Worm (Caenorhabditis elegans) whole organism, young adult: Measurements from ENCODE around the gene fbxb-50.
A peak's percentile ranks its signal among the peaks of the same experiment; 100 is the strongest.

Source experiments
- B0261.1 ChIP-seq: sonication (generic microtip); optimal IDR thresholded peaks from 2 replicates; lab custom pipeline; 2016; ENCODE audit warnings: mild to moderate bottlenecking, missing genetic modification characterization, moderate library complexity, missing compliant biosample characterization
- F33H1.4 ChIP-seq: fragments of 200-800 bp; sonication (Bioruptor generic); IDR thresholded peaks from 2 replicates; pipeline ENCODE4 v1.3.6; 2022; ENCODE audit warnings: missing genetic modification reagents, missing genetic modification characterization, missing compliant biosample characterization
- F55B11.4 ChIP-seq: sonication (generic microtip); optimal IDR thresholded peaks from 2 replicates; lab custom pipeline; 2016; ENCODE audit warnings: missing compliant biosample characterization, missing genetic modification characterization, borderline replicate concordance; ENCODE audit not compliant: insufficient read depth
- F57A8.1 ChIP-seq: fragments of 200-800 bp; sonication (Bioruptor generic); optimal IDR thresholded peaks from 2 replicates; lab custom pipeline; 2018; ENCODE audit warnings: mild to moderate bottlenecking, missing genetic modification characterization, moderate library complexity, missing compliant biosample characterization
- K12H6.12 ChIP-seq: fragments of 200-800 bp; sonication (Bioruptor generic); optimal IDR thresholded peaks from 2 replicates; lab custom pipeline; 2018; ENCODE audit warnings: mild to moderate bottlenecking, missing genetic modification characterization, missing compliant biosample characterization
- T07F8.4 ChIP-seq: sonication (generic microtip); optimal IDR thresholded peaks from 2 replicates; lab custom pipeline; 2016; ENCODE audit warnings: mild to moderate bottlenecking, missing genetic modification characterization, moderate library complexity, missing compliant biosample characterization
- Y79H2A.3 ChIP-seq: fragments of 200-800 bp; sonication (Bioruptor generic); conservative IDR thresholded peaks from 2 replicates; pipeline ENCODE4 v1.3.6; 2022; ENCODE audit warnings: missing genetic modification reagents, missing genetic modification characterization, missing compliant biosample characterization
- Y95B8A.8 ChIP-seq: fragments of 200-800 bp; sonication (Bioruptor generic); IDR thresholded peaks from 2 replicates; pipeline ENCODE4 v1.3.6; 2022; ENCODE audit warnings: missing genetic modification reagents, missing genetic modification characterization, missing compliant biosample characterization
- ama-1 ChIP-seq, 3 experiments: fragments of 150-350 bp in 1 of 3; sonication (generic microtip) in 2 of 3; optimal IDR thresholded peaks; 2 replicates each; lab custom pipeline; 2014 to 2018; ENCODE audit warnings: missing biosample characterization in 2 of 3, missing genetic modification characterization in 2 of 3, missing genetic modification reagents in 2 of 3
- aptf-3 ChIP-seq: fragments of 200-800 bp; sonication (Bioruptor generic); IDR thresholded peaks from 2 replicates; pipeline ENCODE4 v1.3.6; 2022; ENCODE audit warnings: missing genetic modification characterization, missing compliant biosample characterization
- athp-1 ChIP-seq: sonication (generic microtip); optimal IDR thresholded peaks from 2 replicates; lab custom pipeline; 2017; ENCODE audit warnings: mild to moderate bottlenecking, missing genetic modification characterization, missing compliant biosample characterization
- bed-1 ChIP-seq: fragments of 200-800 bp; sonication (Bioruptor generic); IDR thresholded peaks from 2 replicates; pipeline ENCODE4 v1.3.6; 2022; ENCODE audit warnings: missing genetic modification reagents, missing genetic modification characterization, missing compliant biosample characterization
- ceh-27 ChIP-seq: fragments of 200-800 bp; sonication (Bioruptor generic); optimal IDR thresholded peaks from 2 replicates; lab custom pipeline; 2018; ENCODE audit warnings: mild to moderate bottlenecking, missing genetic modification characterization, moderate library complexity, missing compliant biosample characterization
- dpff-1 ChIP-seq: sonication (generic microtip); optimal IDR thresholded peaks from 2 replicates; lab custom pipeline; 2017; ENCODE audit warnings: mild to moderate bottlenecking, missing genetic modification characterization, missing compliant biosample characterization
- dpl-1 ChIP-seq: fragments of 150-350 bp; optimal IDR thresholded peaks from 2 replicates; lab custom pipeline; 2014; ENCODE audit warnings: missing biosample characterization, missing genetic modification reagents, missing genetic modification characterization
- fkh-3 ChIP-seq: sonication (generic microtip); optimal IDR thresholded peaks from 2 replicates; lab custom pipeline; 2016; ENCODE audit warnings: mild to moderate bottlenecking, missing genetic modification characterization, missing compliant biosample characterization
- hlh-12 ChIP-seq: sonication (generic microtip); optimal IDR thresholded peaks from 2 replicates; lab custom pipeline; 2016; ENCODE audit warnings: missing genetic modification characterization, missing compliant biosample characterization
- hlh-26 ChIP-seq: fragments of 200-800 bp; sonication (Bioruptor generic); conservative IDR thresholded peaks from 2 replicates; pipeline ENCODE4 v1.3.6; 2022; ENCODE audit warnings: missing genetic modification reagents, missing genetic modification characterization, missing compliant biosample characterization
- let-526 ChIP-seq: fragments of 200-800 bp; sonication (Bioruptor generic); IDR thresholded peaks from 2 replicates; pipeline ENCODE4 v1.3.6; 2022; ENCODE audit warnings: missing genetic modification reagents, missing genetic modification characterization, missing compliant biosample characterization
- lin-35 ChIP-seq, 3 experiments: fragments of 150-350 bp in 2 of 3; sonication (generic microtip) in 1 of 3; optimal IDR thresholded peaks; 2 replicates each; lab custom pipeline; 2014 to 2018; ENCODE audit warnings: missing biosample characterization in 3 of 3, missing genetic modification characterization in 3 of 3, missing genetic modification reagents in 3 of 3
- lin-40 ChIP-seq: sonication (generic microtip); optimal IDR thresholded peaks from 2 replicates; lab custom pipeline; 2016; ENCODE audit warnings: missing genetic modification characterization, mild to moderate bottlenecking, missing compliant biosample characterization, missing genotype, missing genetic modification reagents
- lsl-1 ChIP-seq: fragments of 200-800 bp; sonication (Bioruptor generic); optimal IDR thresholded peaks from 2 replicates; lab custom pipeline; 2018; ENCODE audit warnings: mild to moderate bottlenecking, missing genetic modification characterization, moderate library complexity, missing compliant biosample characterization
- madf-10 ChIP-seq: sonication (generic microtip); optimal IDR thresholded peaks from 2 replicates; lab custom pipeline; 2016; ENCODE audit warnings: mild to moderate bottlenecking, missing genetic modification characterization, missing compliant biosample characterization
- madf-3 ChIP-seq: fragments of 200-800 bp; sonication (Bioruptor generic); IDR thresholded peaks from 2 replicates; pipeline ENCODE4 v1.3.6; 2022; ENCODE audit warnings: missing genetic modification reagents, missing genetic modification characterization, missing compliant biosample characterization
- mel-28 ChIP-seq: sonication (generic microtip); optimal IDR thresholded peaks from 2 replicates; lab custom pipeline; 2016; ENCODE audit warnings: borderline replicate concordance, mild to moderate bottlenecking, missing genetic modification characterization, missing compliant biosample characterization
- mes-4 ChIP-seq: sonication (generic microtip); optimal IDR thresholded peaks from 2 replicates; lab custom pipeline; 2016; ENCODE audit warnings: missing genotype, missing genetic modification characterization, missing compliant biosample characterization
- mxl-1 ChIP-seq: sonication (generic microtip); optimal IDR thresholded peaks from 2 replicates; lab custom pipeline; 2016; ENCODE audit warnings: missing genetic modification characterization, missing compliant biosample characterization
- nfya-2 ChIP-seq: fragments of 200-800 bp; sonication (Bioruptor generic); IDR thresholded peaks from 2 replicates; pipeline ENCODE4 v1.3.6; 2022; ENCODE audit warnings: missing genetic modification reagents, missing genetic modification characterization, missing compliant biosample characterization
- nfyb-1 ChIP-seq: fragments of 200-800 bp; sonication (Bioruptor generic); IDR thresholded peaks from 2 replicates; pipeline ENCODE4 v1.3.6; 2022; ENCODE audit warnings: missing genetic modification reagents, missing genetic modification characterization, missing compliant biosample characterization
- rcor-1 ChIP-seq: fragments of 200-800 bp; sonication (Bioruptor generic); IDR thresholded peaks from 2 replicates; pipeline ENCODE4 v1.3.6; 2022; ENCODE audit warnings: missing genetic modification reagents, missing genetic modification characterization, missing compliant biosample characterization
- repo-1 ChIP-seq: sonication (generic microtip); optimal IDR thresholded peaks from 2 replicates; lab custom pipeline; 2017; ENCODE audit warnings: mild to moderate bottlenecking, missing genetic modification characterization, missing compliant biosample characterization
- rpc-1 ChIP-seq, 2 experiments: fragments of 150-350 bp in 1 of 2; sonication (generic microtip) in 1 of 2; optimal IDR thresholded peaks; 2 replicates each; lab custom pipeline; 2014 to 2018; ENCODE audit warnings: missing biosample characterization in 1 of 2, missing genetic modification characterization in 1 of 2, missing genetic modification reagents in 1 of 2, missing genotype in 1 of 2
- sea-2 ChIP-seq: fragments of 200-800 bp; sonication (Bioruptor generic); IDR thresholded peaks from 2 replicates; pipeline ENCODE4 v1.3.6; 2022; ENCODE audit warnings: missing genetic modification characterization, missing compliant biosample characterization
- snpc-3.4 ChIP-seq: sonication (generic microtip); optimal IDR thresholded peaks from 2 replicates; lab custom pipeline; 2017; ENCODE audit warnings: missing genetic modification characterization, mild to moderate bottlenecking, missing compliant biosample characterization, antibody characterized with exemption, moderate library complexity, missing genotype, missing genetic modification reagents
- snpc-4 ChIP-seq, 5 experiments: fragments of 150-350 bp in 1 of 5; sonication (generic microtip) in 4 of 5; optimal IDR thresholded peaks; 2 replicates each; lab custom pipeline; 2014 to 2018; ENCODE audit warnings: missing genetic modification characterization in 5 of 5, missing biosample characterization in 3 of 5, antibody characterized with exemption in 2 of 5, mild to moderate bottlenecking in 2 of 5, missing compliant biosample characterization in 2 of 5, missing genotype in 2 of 5, moderate library complexity in 2 of 5, missing genetic modification reagents in 1 of 5
- tbp1 ChIP-seq: fragments of 200-800 bp; sonication (Bioruptor generic); optimal IDR thresholded peaks from 2 replicates; lab custom pipeline; 2018; ENCODE audit warnings: mild to moderate bottlenecking, missing genetic modification characterization, missing compliant biosample characterization
- zfh-2 ChIP-seq: fragments of 200-800 bp; sonication (Bioruptor generic); conservative IDR thresholded peaks from 2 replicates; pipeline ENCODE4 v1.3.6; 2022; ENCODE audit warnings: missing genetic modification reagents, missing genetic modification characterization, missing compliant biosample characterization
- ztf-18 ChIP-seq: sonication (generic microtip); optimal IDR thresholded peaks from 2 replicates; lab custom pipeline; 2016; ENCODE audit warnings: missing genotype, mild to moderate bottlenecking, missing genetic modification characterization, missing compliant biosample characterization
- ztf-25 ChIP-seq: fragments of 200-800 bp; sonication (Bioruptor generic); IDR thresholded peaks from 2 replicates; pipeline ENCODE4 v1.3.6; 2022; ENCODE audit warnings: missing genetic modification reagents, missing genetic modification characterization, missing compliant biosample characterization

The fbxb-50 gene

DNA sequence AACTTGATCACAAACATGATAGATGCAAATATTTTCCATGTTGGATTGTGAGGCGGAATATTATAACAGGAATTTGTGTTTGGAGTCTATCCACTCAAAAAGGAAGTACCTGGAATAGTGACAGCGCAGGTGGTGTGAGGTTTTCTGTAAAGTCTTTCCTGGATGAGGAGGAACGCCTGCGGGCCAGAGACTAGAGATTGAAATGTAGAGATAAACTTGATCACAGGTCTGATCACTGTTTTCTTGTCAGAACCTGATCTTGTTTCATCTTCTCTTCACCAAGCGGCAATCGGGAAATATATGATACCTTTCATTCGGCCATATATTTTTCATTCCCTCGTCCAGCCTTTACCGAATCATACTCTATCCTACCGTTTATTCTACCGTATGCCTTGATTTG, 30.1 kb downstream of the fbxb-50 start, which contains the start of gene T07H3.8:
Gene T07H3.8, plus strand, starts transcription at position 301 of the 400 bp plus-strand sequence.
- no peak for TF ChIP-seq let-526
- no peak for TF ChIP-seq mxl-1 (tag; lab: Kevin White, UChicago)

DNA sequence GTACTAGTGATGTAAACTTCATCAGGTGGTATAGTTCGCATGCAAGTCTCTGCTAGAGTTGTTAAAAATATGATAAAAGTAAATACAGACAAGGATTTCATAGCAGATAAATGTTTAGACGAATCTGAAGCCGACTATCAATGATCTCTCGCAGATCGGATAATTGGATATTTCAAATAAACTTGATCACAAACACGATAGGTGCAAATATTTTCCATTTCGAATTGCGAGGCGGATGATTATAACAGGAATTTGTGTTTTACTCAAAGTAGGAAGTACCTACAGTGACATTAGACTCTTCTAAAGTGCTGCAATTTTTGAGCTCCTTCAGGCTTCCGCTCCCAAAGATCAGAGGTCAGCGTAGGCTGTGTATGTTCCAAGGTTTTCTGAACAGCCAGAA, 33.6 kb downstream of the fbxb-50 start, which contains the start of gene T07H3.7:
Gene T07H3.7, minus strand, starts transcription at position 101 of the 400 bp plus-strand sequence.
- TF ChIP-seq nfyb-1 = no peak
- no peak for TF ChIP-seq tbp1 (GFP tag; lab: Kevin White, UChicago)
- no peak for TF ChIP-seq ztf-18 (tag; lab: Kevin White, UChicago)
- TF ChIP-seq Y95B8A.8 (GFP tag; lab: Robert Waterston, UW) = no peak
- TF ChIP-seq lin-40 (tag; lab: Kevin White, UChicago) = no peak
- TF ChIP-seq snpc-4 (GFP tag; optimal IDR thresholded peaks at IDR 0.05; lab: Kevin White, UChicago) = no peak
- no peak for TF ChIP-seq snpc-4 (tag; optimal IDR thresholded peaks at IDR 0.05; lab: Kevin White, UChicago)
- TF ChIP-seq dpff-1 = no peak
- TF ChIP-seq F33H1.4 (GFP tag; lab: Robert Waterston, UW) = no peak

DNA sequence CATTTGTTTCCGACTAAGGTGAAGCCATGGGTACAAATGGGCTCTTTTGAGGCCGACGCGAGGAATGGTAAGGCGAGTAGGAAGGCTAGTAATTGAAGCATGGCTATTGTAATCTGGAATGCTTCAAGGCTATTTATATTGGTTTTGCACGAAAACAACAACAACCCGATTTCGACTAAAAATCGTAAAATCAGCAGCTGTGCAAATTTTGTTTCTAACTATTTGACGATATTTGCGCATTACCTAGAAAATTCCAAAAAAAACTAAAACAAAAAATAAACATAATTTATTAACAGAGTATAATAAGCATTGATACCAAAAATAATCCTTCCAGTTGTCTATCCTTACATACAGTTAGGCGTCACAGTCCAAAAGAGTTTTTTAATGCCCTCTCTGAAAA, 38.9 kb downstream of the fbxb-50 start, which contains the start of gene clec-20:
Gene clec-20, minus strand, starts transcription at position 101 of the 400 bp plus-strand sequence.
- TF ChIP-seq K12H6.12 = no peak
- no peak for TF ChIP-seq hlh-12 (tag; lab: Kevin White, UChicago)
- no peak for TF ChIP-seq F57A8.1
- TF ChIP-seq madf-10 (tag; lab: Kevin White, UChicago) = no peak
- no peak for TF ChIP-seq let-526
- TF ChIP-seq F55B11.4 (tag; lab: Kevin White, UChicago) = no peak
- TF ChIP-seq rpc-1 (optimal IDR thresholded peaks at IDR 0.05; lab: Kevin White, UChicago) = no peak
- no peak for TF ChIP-seq rpc-1 (tag; optimal IDR thresholded peaks at IDR 0.05; lab: Kevin White, UChicago)
- no peak for TF ChIP-seq hlh-26

DNA sequence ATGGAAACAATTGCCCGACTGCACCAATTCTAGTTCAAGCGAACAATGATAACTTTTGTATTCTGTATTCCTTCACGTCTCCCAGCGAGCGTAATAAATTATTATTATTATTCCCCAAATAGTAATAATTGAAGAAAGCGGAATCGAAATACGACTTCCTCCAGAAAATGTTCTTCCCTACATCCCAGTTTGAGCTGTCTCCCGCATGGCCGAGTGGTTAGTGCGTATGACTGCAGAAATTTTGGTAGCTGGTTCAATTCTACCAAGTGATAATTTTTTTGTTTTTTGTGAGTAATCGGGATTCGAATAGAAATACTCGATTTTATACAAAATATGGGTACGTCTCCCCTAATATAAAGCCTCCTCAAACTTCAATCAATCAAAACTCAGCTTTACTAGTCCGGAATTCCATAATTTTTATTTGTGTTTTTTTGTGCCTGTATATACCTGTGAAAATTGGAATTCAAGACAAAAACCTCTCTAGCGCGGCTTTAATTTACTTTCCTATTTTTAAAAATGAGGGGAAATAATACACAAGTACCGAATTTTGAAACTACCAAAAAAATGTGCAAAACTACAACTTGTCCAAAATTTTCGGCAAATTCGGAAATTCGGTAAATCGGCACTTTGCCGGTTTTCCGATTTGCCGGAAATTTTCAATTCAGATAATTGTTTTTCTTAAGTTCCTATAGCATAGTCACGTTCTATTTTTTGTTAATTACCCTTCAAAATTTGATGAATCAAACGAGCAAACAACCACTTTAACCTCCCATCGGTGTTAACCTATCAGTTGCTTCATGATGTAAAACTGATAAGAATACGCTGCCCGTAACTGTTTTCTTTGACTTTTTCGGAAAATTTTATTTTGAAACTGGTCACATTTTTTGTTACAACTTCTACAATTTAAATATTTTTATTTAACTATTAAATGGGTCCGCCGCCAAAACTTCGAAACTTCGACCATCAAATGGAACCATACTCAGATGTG, 41.2 kb downstream of the fbxb-50 start, which contains the start of gene bath-46:
Gene bath-46, plus strand, starts transcription at position 806 of the 988 bp plus-strand sequence.
- no peak for TF ChIP-seq Y79H2A.3 (GFP tag; lab: Robert Waterston, UW)
- no peak for TF ChIP-seq ceh-27 (GFP tag; lab: Kevin White, UChicago)
- TF ChIP-seq tbp1 (GFP tag; lab: Kevin White, UChicago) = peak; percentile 84
- TF ChIP-seq T07F8.4 (tag; lab: Kevin White, UChicago) = no peak
- no peak for TF ChIP-seq sea-2 (GFP tag; lab: Robert Waterston, UW)
- TF ChIP-seq madf-3 (GFP tag; lab: Robert Waterston, UW) = no peak
- peak; percentile 11 for TF ChIP-seq rpc-1 (optimal IDR thresholded peaks at IDR 0.05; lab: Kevin White, UChicago)
- TF ChIP-seq rpc-1 (tag; optimal IDR thresholded peaks at IDR 0.05; lab: Kevin White, UChicago) = peak; percentile 61
- no peak for TF ChIP-seq bed-1
- TF ChIP-seq mxl-1 (tag; lab: Kevin White, UChicago) = no peak
- no peak for TF ChIP-seq aptf-3
- TF ChIP-seq ztf-25 (GFP tag; lab: Robert Waterston, UW) = 0 out of 2 replicates have a peak, but pooled peaks have one; percentile 69
- TF ChIP-seq dpl-1 (GFP tag; lab: Kevin White, UChicago) = no peak
- TF ChIP-seq rcor-1 (GFP tag; lab: Robert Waterston, UW) = 0 out of 2 replicates have a peak, but pooled peaks have one; percentile 8
- TF ChIP-seq athp-1 (tag; lab: Kevin White, UChicago) = no peak
- no peak for TF ChIP-seq repo-1 (tag; lab: Kevin White, UChicago)
- no peak for TF ChIP-seq ztf-18 (tag; lab: Kevin White, UChicago)
- TF ChIP-seq B0261.1 (tag; lab: Kevin White, UChicago) = peak; percentile 59
- TF ChIP-seq mel-28 = no peak
- no peak for TF ChIP-seq nfya-2 (GFP tag; lab: Robert Waterston, UW)
- no peak for TF ChIP-seq snpc-3.4
- TF ChIP-seq zfh-2 = no peak
- TF ChIP-seq lin-35 (GFP tag; optimal IDR thresholded peaks at IDR 0.05; lab: Kevin White, UChicago) = no peak
- TF ChIP-seq ama-1 (optimal IDR thresholded peaks at IDR 0.05; lab: Kevin White, UChicago) = no peak
- no peak for TF ChIP-seq ama-1 (GFP tag; optimal IDR thresholded peaks at IDR 0.05; lab: Kevin White, UChicago)
- no peak for TF ChIP-seq mes-4 (tag; lab: Kevin White, UChicago)
- TF ChIP-seq lsl-1 = no peak
- TF ChIP-seq let-526 = no peak
- no peak for TF ChIP-seq fkh-3 (tag; lab: Kevin White, UChicago)
